Worm (Caenorhabditis elegans): ENCODE data around the gene dnj-24.

The dnj-24 gene

DNA sequence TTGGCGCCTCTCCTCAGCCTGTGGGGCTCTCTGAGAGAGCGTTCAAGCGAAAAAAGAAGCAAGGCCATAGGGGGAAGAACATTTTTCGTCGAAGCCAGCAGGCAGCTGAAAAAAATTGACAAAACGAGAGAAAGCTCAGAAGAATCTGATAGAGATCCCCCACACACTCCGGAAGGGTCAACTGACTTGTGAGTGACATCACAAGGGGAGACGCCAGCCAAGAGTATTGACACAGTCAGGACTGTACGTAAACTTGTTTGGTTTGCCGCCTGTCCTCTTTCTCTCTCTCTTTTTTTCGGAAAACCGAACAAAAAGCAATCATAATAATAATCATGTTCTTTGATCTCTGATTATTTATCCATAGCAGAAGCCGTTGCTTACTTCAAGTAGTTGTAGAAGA, 51.0 kb downstream of the dnj-24 start (continued):
- TF ChIP-seq unc-62 (GFP tag; optimal IDR thresholded peaks at IDR 0.05 in 1 of 2) (peak in 1 of 2 experiments; percentile 52), unc-62 (tag; optimal IDR thresholded peaks at IDR 0.05) (no peak), dpl-1 (GFP tag; optimal IDR thresholded peaks at IDR 0.05) (no peak), lim-7 (GFP tag; IDR thresholded peaks at IDR 0.05) (no peak), arid-1 (GFP tag; conservative IDR thresholded peaks at IDR 0.05) (no peak), dmd-6 (GFP tag; IDR thresholded peaks at IDR 0.05) (0 out of 2 replicates have a peak, but pooled peaks have one; percentile 13), mdl-1 (tag; optimal IDR thresholded peaks at IDR 0.05) (peak in 1 of 2 experiments; percentile 16), zag-1 (tag; optimal IDR thresholded peaks at IDR 0.05) (no peak), F10B5.3 (tag; optimal IDR thresholded peaks at IDR 0.05) (no peak), dve-1 (tag; optimal IDR thresholded peaks at IDR 0.05; ENCODE audit: insufficient read depth) (peak; percentile 36), lin-13 (GFP tag; optimal IDR thresholded peaks at IDR 0.05) (no peak), ceh-62 (tag; optimal IDR thresholded peaks at IDR 0.05) (no peak), pha-4 (GFP tag; IDR thresholded peaks at IDR 0.05) (no peak), pha-4 (tag; optimal IDR thresholded peaks at IDR 0.05) (peak; percentile 38), ceh-44 (GFP tag; IDR thresholded peaks at IDR 0.05) (no peak), nhr-76 (tag; optimal IDR thresholded peaks at IDR 0.05) (no peak), lin-38 (GFP tag; IDR thresholded peaks at IDR 0.05) (no peak), vab-7 (GFP tag; IDR thresholded peaks at IDR 0.05) (no peak), nhr-25 (tag; optimal IDR thresholded peaks at IDR 0.05; ENCODE audit: borderline replicate concordance, insufficient read depth) (no peak), Y5F2A.4 (GFP tag; optimal IDR thresholded peaks at IDR 0.05) (no peak), mxl-2 (GFP tag; conservative IDR thresholded peaks at IDR 0.05) (no peak), fkh-10 (GFP tag; optimal IDR thresholded peaks at IDR 0.05) (peak; percentile 37), hif-1 (tag; optimal IDR thresholded peaks at IDR 0.05) (no peak), nhr-102 (tag; optimal IDR thresholded peaks at IDR 0.05) (no peak), zfp-3 (GFP tag; conservative IDR thresholded peaks at IDR 0.05) (no peak), zip-11 (GFP tag; IDR thresholded peaks at IDR 0.05) (no peak), rbr-2 (tag; optimal IDR thresholded peaks at IDR 0.05) (peak; percentile 13), daf-16 (GFP tag; optimal IDR thresholded peaks at IDR 0.05) (no peak), daf-16 (tag; optimal IDR thresholded peaks at IDR 0.05) (peak; percentile 65), aha-1 (tag) (peak; percentile 58), mdt-29 (GFP tag; IDR thresholded peaks at IDR 0.05) (no peak), egl-27 (tag; optimal IDR thresholded peaks at IDR 0.05) (no peak), mes-2 (tag; optimal IDR thresholded peaks at IDR 0.05; ENCODE audit: poor library complexity, severe bottlenecking) (no peak), nhr-10 (tag; optimal IDR thresholded peaks at IDR 0.05) (no peak), tag-97 (GFP tag; IDR thresholded peaks at IDR 0.05) (no peak), lir-3 (tag; optimal IDR thresholded peaks at IDR 0.05) (no peak), mep-1 (tag; optimal IDR thresholded peaks at IDR 0.05) (peak; percentile 43), dmd-8 (GFP tag; IDR thresholded peaks at IDR 0.05) (no peak), mxl-3 (GFP tag; optimal IDR thresholded peaks at IDR 0.05) (peak; percentile 24), saeg-2 (GFP tag; IDR thresholded peaks at IDR 0.05) (no peak), nhr-77 (tag; optimal IDR thresholded peaks at IDR 0.05) (no peak), ces-1 (GFP tag; optimal IDR thresholded peaks at IDR 0.05) (peak; percentile 3), nhr-28 (tag; optimal IDR thresholded peaks at IDR 0.05) (peak; percentile 25), ZK546.5 (tag; optimal IDR thresholded peaks at IDR 0.05) (no peak), unc-39 (tag; optimal IDR thresholded peaks at IDR 0.05) (no peak), cey-2 (tag; optimal IDR thresholded peaks at IDR 0.05; ENCODE audit: borderline replicate concordance, insufficient read depth) (no peak), ZK337.2 (GFP tag; IDR thresholded peaks at IDR 0.05) (no peak), sdz-12 (GFP tag; optimal IDR thresholded peaks at IDR 0.05) (no peak), hlh-30 (tag; optimal IDR thresholded peaks at IDR 0.05; ENCODE audit: insufficient read depth) (peak; percentile 84), hmg-1.1 (GFP tag; IDR thresholded peaks at IDR 0.05) (no peak), T20F7.1 (GFP tag; optimal IDR thresholded peaks at IDR 0.05) (no peak)

Measured in whole organism, L4 larva.